Worm (Caenorhabditis elegans) whole organism, young adult: Measurements from ENCODE around the gene C16C8.26.

Experiments used
- B0035.1 ChIP-seq: sonication (generic microtip); optimal IDR thresholded peaks from 2 replicates; lab custom pipeline; 2016; ENCODE audit warnings: missing genetic modification characterization, mild to moderate bottlenecking, missing compliant biosample characterization, missing genotype, missing genetic modification reagents
- lsy-27 ChIP-seq: sonication (generic microtip); optimal IDR thresholded peaks from 2 replicates; lab custom pipeline; 2017; ENCODE audit warnings: missing genetic modification characterization, mild to moderate bottlenecking, missing compliant biosample characterization, antibody characterized with exemption, missing genotype, borderline replicate concordance; ENCODE audit not compliant: insufficient read depth
- pha-4 ChIP-seq: fragments of 150-350 bp; sonication (generic microtip); optimal IDR thresholded peaks from 2 replicates; lab custom pipeline; 2014; ENCODE audit warnings: missing biosample characterization, missing genetic modification reagents, missing genetic modification characterization
- snpc-4 ChIP-seq, 5 experiments: fragments of 150-350 bp in 1 of 5; sonication (generic microtip) in 4 of 5; optimal IDR thresholded peaks; 2 replicates each; lab custom pipeline; 2014 to 2018; ENCODE audit warnings: missing genetic modification characterization in 5 of 5, missing biosample characterization in 3 of 5, antibody characterized with exemption in 2 of 5, mild to moderate bottlenecking in 2 of 5, missing compliant biosample characterization in 2 of 5, missing genotype in 2 of 5, moderate library complexity in 2 of 5, missing genetic modification reagents in 1 of 5
- tlf-1 ChIP-seq: fragments of 200-800 bp; sonication (Bioruptor generic); optimal IDR thresholded peaks from 2 replicates; lab custom pipeline; 2018; ENCODE audit warnings: mild to moderate bottlenecking, missing genetic modification characterization, missing compliant biosample characterization
- ztf-25 ChIP-seq: fragments of 200-800 bp; sonication (Bioruptor generic); IDR thresholded peaks from 2 replicates; pipeline ENCODE4 v1.3.6; 2022; ENCODE audit warnings: missing genetic modification reagents, missing genetic modification characterization, missing compliant biosample characterization

DNA sequence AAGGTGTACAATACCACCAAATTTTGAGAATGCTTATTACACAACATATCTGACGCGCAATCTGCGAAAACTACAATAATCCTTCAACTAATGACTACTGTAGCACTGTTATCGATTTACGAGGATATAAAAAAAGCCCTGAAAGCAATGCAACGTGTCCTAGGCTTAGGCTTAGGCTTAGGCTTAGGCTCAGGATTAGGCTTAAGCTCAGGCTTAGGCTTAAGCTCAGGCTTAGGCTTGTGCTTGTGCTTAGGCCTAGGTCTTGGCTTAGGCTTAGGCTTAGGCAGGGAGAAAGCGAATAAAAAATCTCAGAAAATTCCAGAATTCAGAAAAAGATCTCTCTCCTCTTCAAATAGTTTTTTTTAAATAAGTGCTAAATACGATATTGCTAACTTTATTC, 1.1 kb upstream of the C16C8.26 start:
- TF ChIP-seq lsy-27 (tag; lab: Kevin White, UChicago) (no peak), ztf-25 (GFP tag; lab: Robert Waterston, UW) (no peak), tlf-1 (no peak), B0035.1 (no peak), pha-4 (tag; lab: Kevin White, UChicago) (no peak), snpc-4 (GFP tag; optimal IDR thresholded peaks at IDR 0.05; lab: Kevin White, UChicago) (no peak), snpc-4 (tag; optimal IDR thresholded peaks at IDR 0.05; lab: Kevin White, UChicago) (no peak)
